Worm (Caenorhabditis elegans) whole organism, young adult: ENCODE data around the gene flp-25.
A peak's percentile ranks its signal among the peaks of the same experiment; 100 is the strongest.

Experiments
- B0336.3 ChIP-seq: fragments of 200-800 bp; sonication (Bioruptor generic); IDR thresholded peaks from 2 replicates; pipeline ENCODE4 v1.3.6; 2022; ENCODE audit warnings: missing genetic modification characterization, missing compliant biosample characterization
- F22D6.2 ChIP-seq: sonication (generic microtip); optimal IDR thresholded peaks from 2 replicates; lab custom pipeline; 2016; ENCODE audit warnings: mild to moderate bottlenecking, missing genetic modification characterization, missing compliant biosample characterization
- F33H1.4 ChIP-seq: fragments of 200-800 bp; sonication (Bioruptor generic); IDR thresholded peaks from 2 replicates; pipeline ENCODE4 v1.3.6; 2022; ENCODE audit warnings: missing genetic modification reagents, missing genetic modification characterization, missing compliant biosample characterization
- F39B2.1 ChIP-seq: fragments of 200-800 bp; sonication (Bioruptor generic); IDR thresholded peaks from 2 replicates; pipeline ENCODE4 v1.3.6; 2022; ENCODE audit warnings: missing genetic modification reagents, missing genetic modification characterization, missing compliant biosample characterization
- F57A8.1 ChIP-seq: fragments of 200-800 bp; sonication (Bioruptor generic); optimal IDR thresholded peaks from 2 replicates; lab custom pipeline; 2018; ENCODE audit warnings: mild to moderate bottlenecking, missing genetic modification characterization, moderate library complexity, missing compliant biosample characterization
- K12H6.12 ChIP-seq: fragments of 200-800 bp; sonication (Bioruptor generic); optimal IDR thresholded peaks from 2 replicates; lab custom pipeline; 2018; ENCODE audit warnings: mild to moderate bottlenecking, missing genetic modification characterization, missing compliant biosample characterization
- T26A5.8 ChIP-seq: sonication (generic microtip); optimal IDR thresholded peaks from 2 replicates; lab custom pipeline; 2016; ENCODE audit warnings: missing genetic modification characterization, missing compliant biosample characterization
- Y53G8AR.9 ChIP-seq: fragments of 200-800 bp; sonication (Bioruptor generic); conservative IDR thresholded peaks from 2 replicates; pipeline ENCODE4 v1.3.6; 2022; ENCODE audit warnings: missing genetic modification reagents, missing genetic modification characterization, missing compliant biosample characterization
- Y79H2A.3 ChIP-seq: fragments of 200-800 bp; sonication (Bioruptor generic); conservative IDR thresholded peaks from 2 replicates; pipeline ENCODE4 v1.3.6; 2022; ENCODE audit warnings: missing genetic modification reagents, missing genetic modification characterization, missing compliant biosample characterization
- Y95B8A.8 ChIP-seq: fragments of 200-800 bp; sonication (Bioruptor generic); IDR thresholded peaks from 2 replicates; pipeline ENCODE4 v1.3.6; 2022; ENCODE audit warnings: missing genetic modification reagents, missing genetic modification characterization, missing compliant biosample characterization
- attf-5 ChIP-seq: fragments of 200-800 bp; sonication (Bioruptor generic); optimal IDR thresholded peaks from 2 replicates; lab custom pipeline; 2018; ENCODE audit warnings: mild to moderate bottlenecking, missing genetic modification characterization, missing compliant biosample characterization
- attf-6 ChIP-seq: fragments of 200-800 bp; sonication (Bioruptor generic); IDR thresholded peaks from 2 replicates; pipeline ENCODE4 v1.3.6; 2022; ENCODE audit warnings: missing genetic modification reagents, missing genetic modification characterization, missing compliant biosample characterization
- bed-2 ChIP-seq: fragments of 200-800 bp; sonication (Bioruptor generic); IDR thresholded peaks from 2 replicates; pipeline ENCODE4 v1.3.6; 2022; ENCODE audit warnings: missing genetic modification reagents, missing genetic modification characterization, missing compliant biosample characterization
- ccch-3 ChIP-seq: fragments of 200-800 bp; sonication (Bioruptor generic); optimal IDR thresholded peaks from 2 replicates; lab custom pipeline; 2018; ENCODE audit warnings: mild to moderate bottlenecking, missing genetic modification characterization, missing compliant biosample characterization
- ceh-58 ChIP-seq: fragments of 200-800 bp; sonication (Bioruptor generic); IDR thresholded peaks from 2 replicates; pipeline ENCODE4 v1.3.6; 2022; ENCODE audit warnings: missing genetic modification characterization, missing compliant biosample characterization
- ceh-79 ChIP-seq: sonication (generic microtip); optimal IDR thresholded peaks from 2 replicates; lab custom pipeline; 2017; ENCODE audit warnings: mild to moderate bottlenecking, missing genetic modification characterization, missing compliant biosample characterization
- chd-7 ChIP-seq: sonication (generic microtip); optimal IDR thresholded peaks from 2 replicates; lab custom pipeline; 2016; ENCODE audit warnings: mild to moderate bottlenecking, missing genetic modification characterization, moderate library complexity, missing compliant biosample characterization
- dox-1 ChIP-seq: fragments of 200-800 bp; sonication (Bioruptor generic); IDR thresholded peaks from 2 replicates; pipeline ENCODE4 v1.3.6; 2022; ENCODE audit warnings: missing genetic modification reagents, missing genetic modification characterization, missing compliant biosample characterization
- dpl-1 ChIP-seq: fragments of 150-350 bp; optimal IDR thresholded peaks from 2 replicates; lab custom pipeline; 2014; ENCODE audit warnings: missing biosample characterization, missing genetic modification reagents, missing genetic modification characterization
- egrh-3 ChIP-seq: fragments of 200-800 bp; sonication (Bioruptor generic); IDR thresholded peaks from 2 replicates; pipeline ENCODE4 v1.3.6; 2022; ENCODE audit warnings: missing genetic modification reagents, missing genetic modification characterization, missing compliant biosample characterization
- ekl-4 ChIP-seq: fragments of 200-800 bp; sonication (Bioruptor generic); IDR thresholded peaks from 2 replicates; pipeline ENCODE4 v1.3.6; 2022; ENCODE audit warnings: missing genetic modification reagents, missing genetic modification characterization, missing compliant biosample characterization
- ets-4 ChIP-seq: fragments of 200-800 bp; sonication (Bioruptor generic); optimal IDR thresholded peaks from 2 replicates; lab custom pipeline; 2018; ENCODE audit warnings: mild to moderate bottlenecking, missing genetic modification characterization, missing compliant biosample characterization
- gei-17 ChIP-seq: fragments of 200-800 bp; sonication (Bioruptor generic); optimal IDR thresholded peaks from 2 replicates; lab custom pipeline; 2018; ENCODE audit warnings: mild to moderate bottlenecking, missing genetic modification characterization, missing compliant biosample characterization
- him-1 ChIP-seq: sonication (generic microtip); optimal IDR thresholded peaks from 2 replicates; lab custom pipeline; 2016; ENCODE audit warnings: missing genotype, missing genetic modification reagents, missing genetic modification characterization, missing compliant biosample characterization
- hmg-20 ChIP-seq: fragments of 200-800 bp; sonication (Bioruptor generic); IDR thresholded peaks from 2 replicates; pipeline ENCODE4 v1.3.6; 2022; ENCODE audit warnings: missing genetic modification reagents, missing genetic modification characterization, missing compliant biosample characterization
- lag-1 ChIP-seq: fragments of 200-800 bp; sonication (Bioruptor generic); IDR thresholded peaks from 2 replicates; pipeline ENCODE4 v1.3.6; 2022; ENCODE audit warnings: missing genetic modification reagents, missing genetic modification characterization, missing compliant biosample characterization
- let-607 ChIP-seq, 2 experiments: fragments of 200-800 bp in 1 of 2; sonication (Bioruptor generic) in 1 of 2; sonication (generic microtip) in 1 of 2; optimal IDR thresholded peaks; 2 replicates each; lab custom pipeline; 2016 to 2018; ENCODE audit warnings: mild to moderate bottlenecking in 2 of 2, missing compliant biosample characterization in 2 of 2, missing genetic modification characterization in 2 of 2, moderate library complexity in 2 of 2, missing genotype in 1 of 2
- lin-35 ChIP-seq, 3 experiments: fragments of 150-350 bp in 2 of 3; sonication (generic microtip) in 1 of 3; optimal IDR thresholded peaks; 2 replicates each; lab custom pipeline; 2014 to 2018; ENCODE audit warnings: missing biosample characterization in 3 of 3, missing genetic modification characterization in 3 of 3, missing genetic modification reagents in 3 of 3
- lin-54 ChIP-seq: fragments of 200-800 bp; sonication (Bioruptor generic); optimal IDR thresholded peaks from 2 replicates; lab custom pipeline; 2018; ENCODE audit warnings: mild to moderate bottlenecking, missing genetic modification characterization, missing compliant biosample characterization
- lsl-1 ChIP-seq: fragments of 200-800 bp; sonication (Bioruptor generic); optimal IDR thresholded peaks from 2 replicates; lab custom pipeline; 2018; ENCODE audit warnings: mild to moderate bottlenecking, missing genetic modification characterization, moderate library complexity, missing compliant biosample characterization
- madf-3 ChIP-seq: fragments of 200-800 bp; sonication (Bioruptor generic); IDR thresholded peaks from 2 replicates; pipeline ENCODE4 v1.3.6; 2022; ENCODE audit warnings: missing genetic modification reagents, missing genetic modification characterization, missing compliant biosample characterization
- mcd-1 ChIP-seq: fragments of 200-800 bp; sonication (Bioruptor generic); IDR thresholded peaks from 2 replicates; pipeline ENCODE4 v1.3.6; 2022; ENCODE audit warnings: missing genetic modification reagents, missing genetic modification characterization, missing compliant biosample characterization
- nfya-1 ChIP-seq: sonication (generic microtip); optimal IDR thresholded peaks from 2 replicates; lab custom pipeline; 2017; ENCODE audit warnings: antibody characterized with exemption, missing compliant biosample characterization, missing genetic modification characterization, borderline replicate concordance; ENCODE audit not compliant: insufficient read depth
- nfya-2 ChIP-seq: fragments of 200-800 bp; sonication (Bioruptor generic); IDR thresholded peaks from 2 replicates; pipeline ENCODE4 v1.3.6; 2022; ENCODE audit warnings: missing genetic modification reagents, missing genetic modification characterization, missing compliant biosample characterization
- nfyb-1 ChIP-seq: fragments of 200-800 bp; sonication (Bioruptor generic); IDR thresholded peaks from 2 replicates; pipeline ENCODE4 v1.3.6; 2022; ENCODE audit warnings: missing genetic modification reagents, missing genetic modification characterization, missing compliant biosample characterization
- pbrm-1 ChIP-seq: fragments of 200-800 bp; sonication (Bioruptor generic); IDR thresholded peaks from 2 replicates; pipeline ENCODE4 v1.3.6; 2022; ENCODE audit warnings: missing genetic modification reagents, missing genetic modification characterization, missing compliant biosample characterization
- rcor-1 ChIP-seq: fragments of 200-800 bp; sonication (Bioruptor generic); IDR thresholded peaks from 2 replicates; pipeline ENCODE4 v1.3.6; 2022; ENCODE audit warnings: missing genetic modification reagents, missing genetic modification characterization, missing compliant biosample characterization
- rec-8 ChIP-seq, 2 experiments: sonication (generic microtip); optimal IDR thresholded peaks; 2 replicates each; lab custom pipeline; 2016; ENCODE audit warnings: mild to moderate bottlenecking in 2 of 2, missing genetic modification characterization in 2 of 2, missing genetic modification reagents in 2 of 2, missing genotype in 2 of 2, missing biosample characterization in 1 of 2, missing compliant biosample characterization in 1 of 2, moderate library complexity in 1 of 2
- rpc-1 ChIP-seq, 2 experiments: fragments of 150-350 bp in 1 of 2; sonication (generic microtip) in 1 of 2; optimal IDR thresholded peaks; 2 replicates each; lab custom pipeline; 2014 to 2018; ENCODE audit warnings: missing biosample characterization in 1 of 2, missing genetic modification characterization in 1 of 2, missing genetic modification reagents in 1 of 2, missing genotype in 1 of 2
- snpc-1.1 ChIP-seq: sonication (generic microtip); optimal IDR thresholded peaks from 2 replicates; lab custom pipeline; 2017; ENCODE audit warnings: missing genetic modification characterization, mild to moderate bottlenecking, missing compliant biosample characterization, antibody characterized with exemption, moderate library complexity, missing genotype, missing genetic modification reagents; ENCODE audit not compliant: insufficient read depth
- somi-1 ChIP-seq: fragments of 200-800 bp; sonication (Bioruptor generic); optimal IDR thresholded peaks from 2 replicates; lab custom pipeline; 2018; ENCODE audit warnings: mild to moderate bottlenecking, missing genetic modification characterization, missing compliant biosample characterization
- tbx-9 ChIP-seq: sonication (generic microtip); optimal IDR thresholded peaks from 2 replicates; lab custom pipeline; 2016; ENCODE audit warnings: borderline replicate concordance, missing genetic modification characterization, inconsistent platforms, missing compliant biosample characterization
- ztf-18 ChIP-seq: sonication (generic microtip); optimal IDR thresholded peaks from 2 replicates; lab custom pipeline; 2016; ENCODE audit warnings: missing genotype, mild to moderate bottlenecking, missing genetic modification characterization, missing compliant biosample characterization
- ztf-25 ChIP-seq: fragments of 200-800 bp; sonication (Bioruptor generic); IDR thresholded peaks from 2 replicates; pipeline ENCODE4 v1.3.6; 2022; ENCODE audit warnings: missing genetic modification reagents, missing genetic modification characterization, missing compliant biosample characterization

Gene flp-25

DNA sequence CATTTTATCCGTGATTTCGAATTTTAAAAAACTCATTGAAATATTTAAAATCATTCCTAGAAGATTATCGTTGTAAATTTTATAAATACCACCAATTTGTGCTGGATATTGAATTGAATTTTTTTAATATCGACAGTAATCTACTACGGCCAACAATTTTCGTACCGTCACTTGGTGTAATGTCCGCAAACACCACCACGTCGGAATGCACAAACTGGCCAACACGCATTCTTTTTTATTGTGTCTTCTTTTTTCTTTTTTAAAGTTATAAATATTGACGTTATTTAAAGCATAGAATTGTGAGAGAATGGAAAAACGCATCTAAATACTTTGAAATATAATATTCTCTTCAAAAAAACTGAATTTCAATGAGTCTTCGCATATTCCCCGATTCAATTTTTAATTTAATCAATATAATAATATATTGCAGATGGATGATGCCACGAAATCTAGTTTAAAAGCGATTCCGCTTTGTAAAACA, 30.2 kb upstream of the flp-25 start, which contains the start of gene ufc-1:
ufc-1 (plus strand) TSS at position 431 of the 481 bp plus-strand sequence.
- TF ChIP-seq snpc-1.1 (tag; lab: Kevin White, UChicago) (no peak), lsl-1 (GFP tag; lab: Kevin White, UChicago) (peak; percentile 20), tbx-9 (no peak), ccch-3 (GFP tag; lab: Kevin White, UChicago) (no peak), ztf-18 (tag; lab: Kevin White, UChicago) (no peak), let-607 (tag; optimal IDR thresholded peaks at IDR 0.05; lab: Kevin White, UChicago) (peak; percentile 52 to 86), ztf-25 (GFP tag; lab: Robert Waterston, UW) (no peak), chd-7 (no peak), madf-3 (GFP tag; lab: Robert Waterston, UW) (no peak), ets-4 (no peak)
- TF ChIP-seq, all 124 proteins: peak for 2

- no peak for TF ChIP-seq attf-5 (GFP tag; lab: Kevin White, UChicago)
- TF ChIP-seq T26A5.8 (tag; lab: Kevin White, UChicago): no peak
- no peak for TF ChIP-seq B0336.3 (GFP tag; lab: Robert Waterston, UW)
- TF ChIP-seq F22D6.2 (tag; lab: Kevin White, UChicago): no peak
- TF ChIP-seq pbrm-1 (GFP tag; lab: Robert Waterston, UW): no peak
- TF ChIP-seq mcd-1 (GFP tag; lab: Robert Waterston, UW): no peak
- no peak for TF ChIP-seq ztf-25 (GFP tag; lab: Robert Waterston, UW)
- no peak for TF ChIP-seq somi-1 (GFP tag; lab: Kevin White, UChicago)
- no peak for TF ChIP-seq chd-7
- TF ChIP-seq ekl-4 (GFP tag; lab: Robert Waterston, UW): no peak
- no peak for TF ChIP-seq Y53G8AR.9 (GFP tag; lab: Robert Waterston, UW)
- no peak for TF ChIP-seq rcor-1 (GFP tag; lab: Robert Waterston, UW)
Observed at ce11 chrIII:9334174-9334573, 27.2 kb upstream of the flp-25 start, which contains the start of gene elo-4. Gene elo-4 (minus strand): TSS chrIII:9334274.

DNA sequence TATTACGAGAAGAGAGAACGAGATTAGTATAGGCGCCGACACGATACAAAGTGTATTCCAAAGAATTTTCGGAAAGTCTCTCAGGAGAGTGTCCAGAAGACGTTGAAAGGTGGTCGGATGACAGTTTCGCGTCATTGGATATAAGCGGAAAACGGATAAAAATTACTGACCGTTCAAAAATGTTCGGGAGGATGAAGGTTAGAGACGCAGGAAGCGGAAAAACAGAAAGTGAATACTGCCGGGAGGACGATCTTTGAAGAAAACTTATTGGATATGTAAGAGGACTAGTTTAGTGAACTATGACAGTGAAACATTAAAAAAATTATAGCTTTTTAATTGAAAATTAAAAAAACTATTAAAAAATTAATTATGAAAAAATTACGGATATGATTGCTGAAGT, 26.3 kb upstream of the flp-25 start:
- no peak for TF ChIP-seq ceh-79 (tag; lab: Kevin White, UChicago)
- no peak for TF ChIP-seq F57A8.1
- no peak for TF ChIP-seq K12H6.12
- no peak for TF ChIP-seq ztf-18 (tag; lab: Kevin White, UChicago)
- no peak for TF ChIP-seq lin-54 (GFP tag; lab: Kevin White, UChicago)
- TF ChIP-seq Y95B8A.8 (GFP tag; lab: Robert Waterston, UW): no peak
- TF ChIP-seq gei-17 (GFP tag; lab: Kevin White, UChicago): no peak
- TF ChIP-seq mcd-1 (GFP tag; lab: Robert Waterston, UW): no peak
- TF ChIP-seq attf-6: no peak
- no peak for TF ChIP-seq nfyb-1 (GFP tag; lab: Robert Waterston, UW)
- no peak for TF ChIP-seq nfya-2
- no peak for TF ChIP-seq Y79H2A.3 (GFP tag; lab: Robert Waterston, UW)
- TF ChIP-seq bed-2 (GFP tag; lab: Robert Waterston, UW): no peak
- TF ChIP-seq lin-35 (GFP tag; optimal IDR thresholded peaks at IDR 0.05; lab: Kevin White, UChicago): no peak
- TF ChIP-seq hmg-20 (GFP tag; lab: Robert Waterston, UW): no peak

ce11 chrIII:9336807-9337206, 24.5 kb upstream of the flp-25 start:
- TF ChIP-seq rec-8 (tag; optimal IDR thresholded peaks at IDR 0.05; lab: Kevin White, UChicago): no peak
- TF ChIP-seq dox-1 (GFP tag; lab: Robert Waterston, UW): no peak
- no peak for TF ChIP-seq lag-1
- TF ChIP-seq F39B2.1 (GFP tag; lab: Robert Waterston, UW): no peak
- TF ChIP-seq F33H1.4 (GFP tag; lab: Robert Waterston, UW): no peak
- TF ChIP-seq him-1 (tag; lab: Kevin White, UChicago): no peak
- no peak for TF ChIP-seq F22D6.2 (tag; lab: Kevin White, UChicago)
- no peak for TF ChIP-seq ceh-58 (GFP tag; lab: Robert Waterston, UW)
- no peak for TF ChIP-seq egrh-3 (GFP tag; lab: Robert Waterston, UW)
- no peak for TF ChIP-seq nfya-1 (tag; lab: Kevin White, UChicago)
- no peak for TF ChIP-seq dpl-1 (GFP tag; lab: Kevin White, UChicago)
- TF ChIP-seq rpc-1 (optimal IDR thresholded peaks at IDR 0.05; lab: Kevin White, UChicago): no peak
- no peak for TF ChIP-seq rpc-1 (tag; optimal IDR thresholded peaks at IDR 0.05; lab: Kevin White, UChicago)
- TF ChIP-seq, all 124 proteins: peak for 0
